Worm (Caenorhabditis elegans) whole organism, young adult: ENCODE data around the gene mcm-3.

ENCODE experiments used
- D2030.7 ChIP-seq: fragments of 200-800 bp; sonication (Bioruptor generic); IDR thresholded peaks from 2 replicates; pipeline ENCODE4 v1.3.6; 2022; ENCODE audit warnings: missing genetic modification reagents, missing genetic modification characterization, missing compliant biosample characterization
- F33H1.4 ChIP-seq: fragments of 200-800 bp; sonication (Bioruptor generic); IDR thresholded peaks from 2 replicates; pipeline ENCODE4 v1.3.6; 2022; ENCODE audit warnings: missing genetic modification reagents, missing genetic modification characterization, missing compliant biosample characterization
- F37B4.10 ChIP-seq: fragments of 200-800 bp; sonication (Bioruptor generic); IDR thresholded peaks from 2 replicates; pipeline ENCODE4 v1.3.6; 2022; ENCODE audit warnings: missing genetic modification characterization, missing compliant biosample characterization
- F49E8.2 ChIP-seq: sonication (generic microtip); optimal IDR thresholded peaks from 3 replicates; lab custom pipeline; 2017; ENCODE audit warnings: missing genetic modification characterization, mild to moderate bottlenecking, missing compliant biosample characterization, antibody characterized with exemption, moderate library complexity; ENCODE audit not compliant: insufficient read depth
- F55B11.4 ChIP-seq: sonication (generic microtip); optimal IDR thresholded peaks from 2 replicates; lab custom pipeline; 2016; ENCODE audit warnings: missing compliant biosample characterization, missing genetic modification characterization, borderline replicate concordance; ENCODE audit not compliant: insufficient read depth
- T26A5.8 ChIP-seq: sonication (generic microtip); optimal IDR thresholded peaks from 2 replicates; lab custom pipeline; 2016; ENCODE audit warnings: missing genetic modification characterization, missing compliant biosample characterization
- Y53F4B.3 ChIP-seq: fragments of 200-800 bp; sonication (Bioruptor generic); IDR thresholded peaks from 2 replicates; pipeline ENCODE4 v1.3.6; 2022; ENCODE audit warnings: missing genetic modification reagents, missing genetic modification characterization, missing compliant biosample characterization
- Y53G8AR.9 ChIP-seq: fragments of 200-800 bp; sonication (Bioruptor generic); conservative IDR thresholded peaks from 2 replicates; pipeline ENCODE4 v1.3.6; 2022; ENCODE audit warnings: missing genetic modification reagents, missing genetic modification characterization, missing compliant biosample characterization
- Y56A3A.18 ChIP-seq: fragments of 200-800 bp; sonication (Bioruptor generic); IDR thresholded peaks from 2 replicates; pipeline ENCODE4 v1.3.6; 2022; ENCODE audit warnings: missing genetic modification reagents, missing genetic modification characterization, missing compliant biosample characterization
- Y79H2A.3 ChIP-seq: fragments of 200-800 bp; sonication (Bioruptor generic); conservative IDR thresholded peaks from 2 replicates; pipeline ENCODE4 v1.3.6; 2022; ENCODE audit warnings: missing genetic modification reagents, missing genetic modification characterization, missing compliant biosample characterization
- akir-1 ChIP-seq: fragments of 200-800 bp; sonication (Bioruptor generic); optimal IDR thresholded peaks from 2 replicates; lab custom pipeline; 2018; ENCODE audit warnings: mild to moderate bottlenecking, missing genetic modification characterization, moderate library complexity, missing compliant biosample characterization
- ama-1 ChIP-seq, 3 experiments: fragments of 150-350 bp in 1 of 3; sonication (generic microtip) in 2 of 3; optimal IDR thresholded peaks; 2 replicates each; lab custom pipeline; 2014 to 2018; ENCODE audit warnings: missing biosample characterization in 2 of 3, missing genetic modification characterization in 2 of 3, missing genetic modification reagents in 2 of 3
- atf-7 ChIP-seq: sonication (generic microtip); optimal IDR thresholded peaks from 2 replicates; lab custom pipeline; 2017; ENCODE audit warnings: mild to moderate bottlenecking, missing genetic modification characterization, missing compliant biosample characterization
- attf-5 ChIP-seq: fragments of 200-800 bp; sonication (Bioruptor generic); optimal IDR thresholded peaks from 2 replicates; lab custom pipeline; 2018; ENCODE audit warnings: mild to moderate bottlenecking, missing genetic modification characterization, missing compliant biosample characterization
- attf-6 ChIP-seq: fragments of 200-800 bp; sonication (Bioruptor generic); IDR thresholded peaks from 2 replicates; pipeline ENCODE4 v1.3.6; 2022; ENCODE audit warnings: missing genetic modification reagents, missing genetic modification characterization, missing compliant biosample characterization
- cebp-2 ChIP-seq: fragments of 200-800 bp; sonication (Bioruptor generic); IDR thresholded peaks from 2 replicates; pipeline ENCODE4 v1.3.6; 2022; ENCODE audit warnings: missing genetic modification characterization, missing compliant biosample characterization
- ceh-58 ChIP-seq: fragments of 200-800 bp; sonication (Bioruptor generic); IDR thresholded peaks from 2 replicates; pipeline ENCODE4 v1.3.6; 2022; ENCODE audit warnings: missing genetic modification characterization, missing compliant biosample characterization
- ceh-79 ChIP-seq: sonication (generic microtip); optimal IDR thresholded peaks from 2 replicates; lab custom pipeline; 2017; ENCODE audit warnings: mild to moderate bottlenecking, missing genetic modification characterization, missing compliant biosample characterization
- chd-7 ChIP-seq: sonication (generic microtip); optimal IDR thresholded peaks from 2 replicates; lab custom pipeline; 2016; ENCODE audit warnings: mild to moderate bottlenecking, missing genetic modification characterization, moderate library complexity, missing compliant biosample characterization
- dpl-1 ChIP-seq: fragments of 150-350 bp; optimal IDR thresholded peaks from 2 replicates; lab custom pipeline; 2014; ENCODE audit warnings: missing biosample characterization, missing genetic modification reagents, missing genetic modification characterization
- ekl-4 ChIP-seq: fragments of 200-800 bp; sonication (Bioruptor generic); IDR thresholded peaks from 2 replicates; pipeline ENCODE4 v1.3.6; 2022; ENCODE audit warnings: missing genetic modification reagents, missing genetic modification characterization, missing compliant biosample characterization
- fkh-3 ChIP-seq: sonication (generic microtip); optimal IDR thresholded peaks from 2 replicates; lab custom pipeline; 2016; ENCODE audit warnings: mild to moderate bottlenecking, missing genetic modification characterization, missing compliant biosample characterization
- hmg-20 ChIP-seq: fragments of 200-800 bp; sonication (Bioruptor generic); IDR thresholded peaks from 2 replicates; pipeline ENCODE4 v1.3.6; 2022; ENCODE audit warnings: missing genetic modification reagents, missing genetic modification characterization, missing compliant biosample characterization
- hrde-1 ChIP-seq: sonication (generic microtip); optimal IDR thresholded peaks from 2 replicates; lab custom pipeline; 2016; ENCODE audit warnings: missing genetic modification characterization, mild to moderate bottlenecking, missing compliant biosample characterization, moderate library complexity, missing genotype, missing genetic modification reagents, borderline replicate concordance
- hsf-1 ChIP-seq: fragments of 200-800 bp; sonication (Bioruptor generic); IDR thresholded peaks from 2 replicates; pipeline ENCODE4 v1.3.6; 2022; ENCODE audit warnings: missing genetic modification reagents, missing genetic modification characterization, missing compliant biosample characterization
- lag-1 ChIP-seq: fragments of 200-800 bp; sonication (Bioruptor generic); IDR thresholded peaks from 2 replicates; pipeline ENCODE4 v1.3.6; 2022; ENCODE audit warnings: missing genetic modification reagents, missing genetic modification characterization, missing compliant biosample characterization
- lin-40 ChIP-seq: sonication (generic microtip); optimal IDR thresholded peaks from 2 replicates; lab custom pipeline; 2016; ENCODE audit warnings: missing genetic modification characterization, mild to moderate bottlenecking, missing compliant biosample characterization, missing genotype, missing genetic modification reagents
- lsl-1 ChIP-seq: fragments of 200-800 bp; sonication (Bioruptor generic); optimal IDR thresholded peaks from 2 replicates; lab custom pipeline; 2018; ENCODE audit warnings: mild to moderate bottlenecking, missing genetic modification characterization, moderate library complexity, missing compliant biosample characterization
- madf-3 ChIP-seq: fragments of 200-800 bp; sonication (Bioruptor generic); IDR thresholded peaks from 2 replicates; pipeline ENCODE4 v1.3.6; 2022; ENCODE audit warnings: missing genetic modification reagents, missing genetic modification characterization, missing compliant biosample characterization
- madf-6 ChIP-seq: fragments of 200-800 bp; sonication (Bioruptor generic); IDR thresholded peaks from 2 replicates; pipeline ENCODE4 v1.3.6; 2022; ENCODE audit warnings: missing genetic modification reagents, missing genetic modification characterization, missing compliant biosample characterization
- madf-8 ChIP-seq: fragments of 200-800 bp; sonication (Bioruptor generic); conservative IDR thresholded peaks from 2 replicates; pipeline ENCODE4 v1.3.6; 2022; ENCODE audit warnings: missing genetic modification reagents, missing genetic modification characterization, missing compliant biosample characterization
- mes-4 ChIP-seq: sonication (generic microtip); optimal IDR thresholded peaks from 2 replicates; lab custom pipeline; 2016; ENCODE audit warnings: missing genotype, missing genetic modification characterization, missing compliant biosample characterization
- mxl-1 ChIP-seq: sonication (generic microtip); optimal IDR thresholded peaks from 2 replicates; lab custom pipeline; 2016; ENCODE audit warnings: missing genetic modification characterization, missing compliant biosample characterization
- nfya-1 ChIP-seq: sonication (generic microtip); optimal IDR thresholded peaks from 2 replicates; lab custom pipeline; 2017; ENCODE audit warnings: antibody characterized with exemption, missing compliant biosample characterization, missing genetic modification characterization, borderline replicate concordance; ENCODE audit not compliant: insufficient read depth
- nfya-2 ChIP-seq: fragments of 200-800 bp; sonication (Bioruptor generic); IDR thresholded peaks from 2 replicates; pipeline ENCODE4 v1.3.6; 2022; ENCODE audit warnings: missing genetic modification reagents, missing genetic modification characterization, missing compliant biosample characterization
- nfyb-1 ChIP-seq: fragments of 200-800 bp; sonication (Bioruptor generic); IDR thresholded peaks from 2 replicates; pipeline ENCODE4 v1.3.6; 2022; ENCODE audit warnings: missing genetic modification reagents, missing genetic modification characterization, missing compliant biosample characterization
- snpc-4 ChIP-seq, 5 experiments: fragments of 150-350 bp in 1 of 5; sonication (generic microtip) in 4 of 5; optimal IDR thresholded peaks; 2 replicates each; lab custom pipeline; 2014 to 2018; ENCODE audit warnings: missing genetic modification characterization in 5 of 5, missing biosample characterization in 3 of 5, antibody characterized with exemption in 2 of 5, mild to moderate bottlenecking in 2 of 5, missing compliant biosample characterization in 2 of 5, missing genotype in 2 of 5, moderate library complexity in 2 of 5, missing genetic modification reagents in 1 of 5
- unc-130 ChIP-seq: sonication (generic microtip); optimal IDR thresholded peaks from 2 replicates; lab custom pipeline; 2016; ENCODE audit warnings: missing genetic modification reagents, missing genetic modification characterization, missing compliant biosample characterization
- xnd-1 ChIP-seq: sonication (generic microtip); optimal IDR thresholded peaks from 2 replicates; lab custom pipeline; 2016; ENCODE audit warnings: missing genotype, missing genetic modification reagents, missing genetic modification characterization, missing compliant biosample characterization
- zim-3 ChIP-seq: sonication (generic microtip); optimal IDR thresholded peaks from 2 replicates; lab custom pipeline; 2017; ENCODE audit warnings: mild to moderate bottlenecking, missing genetic modification characterization, moderate library complexity, missing compliant biosample characterization
- ztf-18 ChIP-seq: sonication (generic microtip); optimal IDR thresholded peaks from 2 replicates; lab custom pipeline; 2016; ENCODE audit warnings: missing genotype, mild to moderate bottlenecking, missing genetic modification characterization, missing compliant biosample characterization

Gene mcm-3

ce11 chrV:15069435-15069985 lies 10.1 kb upstream of the mcm-3 start:
- TF ChIP-seq ztf-18 (tag; lab: Kevin White, UChicago) (no peak), xnd-1 (tag; lab: Kevin White, UChicago) (no peak), D2030.7 (GFP tag; lab: Robert Waterston, UW) (peak; percentile 42; the same call in 1 of the 2 replicates), F37B4.10 (no peak), lsl-1 (peak; percentile 62), cebp-2 (no peak), ceh-58 (GFP tag; lab: Robert Waterston, UW) (no peak), hrde-1 (tag; lab: Kevin White, UChicago) (no peak)

DNA sequence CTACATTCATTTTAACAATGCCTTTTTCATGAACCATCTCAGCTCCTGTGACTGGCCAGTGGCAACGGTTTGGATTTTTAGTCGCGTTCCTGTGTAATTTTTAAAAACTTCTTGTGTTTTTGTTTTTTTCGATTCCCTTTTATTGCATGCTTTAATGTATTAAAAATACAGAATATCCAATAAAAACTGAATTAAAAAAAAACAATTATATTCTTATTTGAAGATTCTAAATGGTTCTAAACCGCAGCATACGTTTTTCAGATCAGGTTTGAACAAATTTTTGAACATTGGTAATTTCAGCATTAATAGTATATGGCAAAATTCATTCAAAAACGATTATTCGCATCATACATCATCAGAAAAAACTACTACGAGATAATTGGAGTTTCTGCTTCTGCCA lies 9.0 kb upstream of the mcm-3 start, which contains the start of gene dnj-3:
dnj-3 (plus strand) TSS at position 301 of the 400 bp plus-strand sequence.
- TF ChIP-seq snpc-4 (GFP tag; optimal IDR thresholded peaks at IDR 0.05; lab: Kevin White, UChicago): no peak
- TF ChIP-seq snpc-4 (tag; optimal IDR thresholded peaks at IDR 0.05; lab: Kevin White, UChicago): no peak
- no peak for TF ChIP-seq T26A5.8 (tag; lab: Kevin White, UChicago)
- TF ChIP-seq F37B4.10: no peak
- TF ChIP-seq lag-1 (GFP tag; lab: Robert Waterston, UW): no peak
- no peak for TF ChIP-seq Y53F4B.3 (GFP tag; lab: Robert Waterston, UW)
- TF ChIP-seq Y56A3A.18 (GFP tag; lab: Robert Waterston, UW): no peak
- TF ChIP-seq atf-7 (tag; lab: Kevin White, UChicago): no peak
- no peak for TF ChIP-seq nfya-2 (GFP tag; lab: Robert Waterston, UW)
- no peak for TF ChIP-seq dpl-1 (GFP tag; lab: Kevin White, UChicago)
- TF ChIP-seq akir-1 (GFP tag; lab: Kevin White, UChicago): no peak
- TF ChIP-seq nfyb-1 (GFP tag; lab: Robert Waterston, UW): no peak
- TF ChIP-seq lin-40 (tag; lab: Kevin White, UChicago): no peak
- TF ChIP-seq ceh-79 (tag; lab: Kevin White, UChicago): no peak
- no peak for TF ChIP-seq hsf-1 (GFP tag; lab: Robert Waterston, UW)
- no peak for TF ChIP-seq attf-5 (GFP tag; lab: Kevin White, UChicago)
- no peak for TF ChIP-seq attf-6 (GFP tag; lab: Robert Waterston, UW)

ce11 chrV:15067165-15067564 lies 7.8 kb upstream of the mcm-3 start, which contains the start of gene C25D7.10:
C25D7.10 (plus strand) TSS chrV:15067465.
- TF ChIP-seq madf-6 (GFP tag; lab: Robert Waterston, UW): 0 out of 2 replicates have a peak, but pooled peaks have one; percentile 23
- no peak for TF ChIP-seq Y53G8AR.9 (GFP tag; lab: Robert Waterston, UW)
- TF ChIP-seq cebp-2: 0 out of 2 replicates have a peak, but pooled peaks have one; percentile 65

DNA sequence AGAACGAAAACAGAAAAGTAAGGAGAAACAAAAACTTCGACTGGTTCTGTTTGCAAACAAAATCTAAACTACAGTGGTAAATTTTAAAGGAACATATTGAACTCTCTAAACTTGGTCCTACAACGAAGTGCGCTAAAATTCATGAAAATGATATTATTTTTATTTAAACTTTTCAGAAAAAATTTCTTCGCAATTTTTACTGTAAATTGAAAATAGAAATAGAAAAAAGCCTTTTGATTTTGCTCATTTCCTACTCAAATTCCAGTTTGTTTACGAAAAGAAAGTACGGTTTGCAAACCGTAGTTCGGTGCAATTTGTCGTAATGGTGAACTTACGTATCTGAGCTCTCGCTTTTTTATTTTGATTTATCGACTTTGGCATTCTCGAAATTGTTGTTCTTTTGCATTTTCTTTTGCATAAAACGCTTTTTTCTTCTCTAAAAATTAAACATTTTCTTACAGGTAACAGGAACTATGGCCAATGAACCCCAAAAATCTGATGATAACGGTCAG lies 6.5 kb upstream of the mcm-3 start, which contains the start of gene otub-1:
otub-1 (plus strand) TSS at position 462 of the 512 bp plus-strand sequence.
- TF ChIP-seq hmg-20 (GFP tag; lab: Robert Waterston, UW) (no peak), ztf-18 (tag; lab: Kevin White, UChicago) (no peak), F33H1.4 (GFP tag; lab: Robert Waterston, UW) (peak; percentile 76), chd-7 (tag; lab: Kevin White, UChicago) (no peak), fkh-3 (tag; lab: Kevin White, UChicago) (no peak), madf-8 (GFP tag; lab: Robert Waterston, UW) (peak; percentile 25; the same call in 1 of the 2 replicates), mes-4 (no peak), F55B11.4 (no peak), madf-3 (GFP tag; lab: Robert Waterston, UW) (no peak), ekl-4 (GFP tag; lab: Robert Waterston, UW) (no peak), ama-1 (optimal IDR thresholded peaks at IDR 0.05; lab: Kevin White, UChicago) (no peak), ama-1 (GFP tag; optimal IDR thresholded peaks at IDR 0.05; lab: Kevin White, UChicago) (no peak), xnd-1 (tag; lab: Kevin White, UChicago) (peak; percentile 72), zim-3 (tag; lab: Kevin White, UChicago) (no peak), nfya-1 (tag; lab: Kevin White, UChicago) (no peak), Y79H2A.3 (GFP tag; lab: Robert Waterston, UW) (no peak), D2030.7 (GFP tag; lab: Robert Waterston, UW) (peak; percentile 42; the same call in 1 of the 2 replicates), F49E8.2 (tag; lab: Kevin White, UChicago) (no peak), mxl-1 (tag; lab: Kevin White, UChicago) (no peak), unc-130 (GFP tag; lab: Kevin White, UChicago) (peak; percentile 47)
